Fruit fly (Drosophila melanogaster) S2 (cell line): ENCODE results near the gene sll.

ENCODE experiments used
- CG8478 ChIP-seq: fragments of >200 bp; optimal IDR thresholded peaks from 2 replicates; lab custom pipeline; 2018
- CTCF ChIP-seq, 2 experiments: fragments of >200 bp; optimal IDR thresholded peaks; 2 replicates each; lab custom pipeline; 2018

DNA sequence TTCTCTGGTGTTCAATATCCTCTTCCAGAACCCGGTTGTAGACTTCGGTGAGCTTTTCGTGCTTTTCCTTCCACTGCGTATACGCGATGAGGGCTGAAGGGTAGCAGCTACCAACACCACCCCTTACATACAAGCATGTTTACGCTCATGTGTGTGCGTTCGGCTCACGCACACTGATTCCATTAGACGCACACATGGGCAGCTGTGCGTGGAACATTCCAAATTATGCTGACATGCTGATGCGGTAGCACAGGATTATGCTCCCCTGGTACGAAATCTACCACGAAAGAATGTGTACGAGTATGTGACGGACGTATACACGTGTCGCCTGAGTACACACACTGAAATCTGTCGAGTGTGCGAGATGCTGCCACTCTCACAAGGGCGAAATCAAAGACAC lies 2.2 kb upstream of the sll start:
- TF ChIP-seq CG8478 (lab: Kevin White, UChicago) (no peak), CTCF (optimal IDR thresholded peaks at IDR 0.05; lab: Kevin White, UChicago) (peak in 1 of 2 experiments; percentile 23)
